Worm (Caenorhabditis elegans) whole organism, L1 larva: ENCODE data around the gene T28C6.3.

Source experiments
- C34B4.2 ChIP-seq: sonication (generic microtip); optimal IDR thresholded peaks from 2 replicates; lab custom pipeline; 2017; ENCODE audit warnings: mild to moderate bottlenecking, missing genetic modification characterization, missing compliant biosample characterization
- ama-1 ChIP-seq: fragments of 150-350 bp; optimal IDR thresholded peaks from 2 replicates; lab custom pipeline; 2014
- dpl-1 ChIP-seq, 3 experiments: fragments of 150-350 bp in 2 of 3; sonication (generic microtip) in 1 of 3; optimal IDR thresholded peaks; 2 replicates each; lab custom pipeline; 2014 to 2017; ENCODE audit warnings: missing biosample characterization in 3 of 3, missing genetic modification characterization in 3 of 3, missing genetic modification reagents in 3 of 3
- hpl-2 ChIP-seq: fragments of 150-350 bp; optimal IDR thresholded peaks from 2 replicates; lab custom pipeline; 2014; ENCODE audit warnings: missing biosample characterization, missing genetic modification reagents, missing genetic modification characterization
- nhr-47 ChIP-seq: sonication (generic microtip); optimal IDR thresholded peaks from 2 replicates; lab custom pipeline; 2016; ENCODE audit warnings: mild to moderate bottlenecking, missing genetic modification characterization, moderate library complexity, missing compliant biosample characterization
- nhr-76 ChIP-seq: sonication (generic microtip); optimal IDR thresholded peaks from 2 replicates; lab custom pipeline; 2017; ENCODE audit warnings: missing biosample characterization, missing genetic modification characterization
- sptf-1 ChIP-seq: fragments of 150-350 bp; optimal IDR thresholded peaks from 2 replicates; lab custom pipeline; 2014; ENCODE audit warnings: missing biosample characterization, missing genetic modification characterization
- tlp-1 ChIP-seq: fragments of 150-350 bp; optimal IDR thresholded peaks from 2 replicates; lab custom pipeline; 2014; ENCODE audit warnings: missing biosample characterization, missing genetic modification characterization
- xbp-1 ChIP-seq: sonication (generic microtip); optimal IDR thresholded peaks from 2 replicates; lab custom pipeline; 2016; ENCODE audit warnings: missing genetic modification characterization, missing compliant biosample characterization
- ztf-11 ChIP-seq, 2 experiments: sonication (generic microtip); optimal IDR thresholded peaks; 2 replicates each; lab custom pipeline; 2016 to 2017; ENCODE audit warnings: missing genetic modification characterization in 2 of 2, missing biosample characterization in 1 of 2, missing compliant biosample characterization in 1 of 2

DNA sequence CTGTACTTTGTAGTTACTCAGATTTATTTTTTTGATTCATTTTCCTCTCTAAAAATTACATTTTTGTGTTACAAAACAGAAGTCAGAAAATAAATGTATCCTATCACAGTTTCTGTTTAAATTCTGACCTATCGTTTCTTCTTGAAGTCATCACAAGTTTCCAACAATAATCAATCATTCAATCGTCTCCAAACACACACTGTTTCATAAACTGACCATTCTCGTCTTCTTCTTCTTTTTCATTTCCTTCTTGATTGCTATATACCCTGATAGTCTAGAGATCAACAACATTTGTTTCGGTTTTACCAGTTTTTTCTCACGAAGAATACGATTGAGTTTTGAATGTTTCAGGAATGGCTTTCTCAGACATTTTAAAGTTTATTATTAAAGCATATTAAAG is 5.0 kb upstream of the T28C6.3 start:
- TF ChIP-seq tlp-1 (tag; lab: Kevin White, UChicago) (no peak), hpl-2 (GFP tag; lab: Kevin White, UChicago) (no peak), nhr-47 (no peak), nhr-76 (tag; lab: Kevin White, UChicago) (no peak), xbp-1 (tag; lab: Kevin White, UChicago) (no peak), ama-1 (lab: Kevin White, UChicago) (no peak), ztf-11 (tag; optimal IDR thresholded peaks at IDR 0.05; lab: Kevin White, UChicago) (no peak), sptf-1 (no peak), dpl-1 (GFP tag; optimal IDR thresholded peaks at IDR 0.05; lab: Kevin White, UChicago) (no peak), C34B4.2 (no peak)
